Worm (Caenorhabditis elegans) whole organism, L2 larva: Measurements from ENCODE around the gene ins-8.
A peak's percentile ranks its signal among the peaks of the same experiment; 100 is the strongest.

ENCODE experiments used
- C34F6.9 ChIP-seq: fragments of 150-350 bp; optimal IDR thresholded peaks from 2 replicates; lab custom pipeline; 2014; ENCODE audit warnings: missing biosample characterization, missing genetic modification characterization
- F13H6.1 ChIP-seq: sonication (generic microtip); optimal IDR thresholded peaks from 2 replicates; lab custom pipeline; 2016; ENCODE audit warnings: missing genetic modification characterization, missing compliant biosample characterization
- R02D3.7 ChIP-seq: fragments of 150-350 bp; optimal IDR thresholded peaks from 2 replicates; lab custom pipeline; 2014; ENCODE audit warnings: missing biosample characterization, missing genetic modification characterization
- Y55F3AM.14 ChIP-seq: fragments of 200-800 bp; sonication (Bioruptor generic); optimal IDR thresholded peaks from 2 replicates; lab custom pipeline; 2018; ENCODE audit warnings: mild to moderate bottlenecking, missing genetic modification characterization, missing compliant biosample characterization
- ZK546.5 ChIP-seq: sonication (generic microtip); optimal IDR thresholded peaks from 2 replicates; lab custom pipeline; 2017; ENCODE audit warnings: missing biosample characterization, missing genetic modification characterization
- aly-2 ChIP-seq: fragments of 150-350 bp; optimal IDR thresholded peaks from 2 replicates; lab custom pipeline; 2014; ENCODE audit warnings: missing biosample characterization, missing genetic modification characterization
- ama-1 ChIP-seq: fragments of 150-350 bp; optimal IDR thresholded peaks from 2 replicates; lab custom pipeline; 2018; ENCODE audit warnings: inconsistent platforms
- blmp-1 ChIP-seq: sonication (generic microtip); optimal IDR thresholded peaks from 2 replicates; lab custom pipeline; 2017; ENCODE audit warnings: missing genetic modification characterization, mild to moderate bottlenecking, missing compliant biosample characterization, antibody characterized with exemption, moderate library complexity; ENCODE audit not compliant: insufficient read depth
- crh-2 ChIP-seq: sonication (generic microtip); optimal IDR thresholded peaks from 2 replicates; lab custom pipeline; 2017; ENCODE audit warnings: missing biosample characterization, missing genetic modification characterization
- dmd-4 ChIP-seq: sonication (generic microtip); optimal IDR thresholded peaks from 2 replicates; lab custom pipeline; 2017; ENCODE audit warnings: missing biosample characterization, missing genetic modification characterization
- elt-1 ChIP-seq: fragments of 150-350 bp; optimal IDR thresholded peaks from 2 replicates; lab custom pipeline; 2014; ENCODE audit warnings: missing biosample characterization, missing genetic modification characterization
- elt-3 ChIP-seq: sonication (generic microtip); optimal IDR thresholded peaks from 2 replicates; lab custom pipeline; 2017; ENCODE audit warnings: missing biosample characterization, missing genetic modification characterization
- gmeb-1 ChIP-seq: fragments of 150-350 bp; optimal IDR thresholded peaks from 2 replicates; lab custom pipeline; 2014; ENCODE audit warnings: missing biosample characterization, missing genetic modification characterization
- lin-11 ChIP-seq: fragments of 150-350 bp; sonication (generic microtip); optimal IDR thresholded peaks from 2 replicates; lab custom pipeline; 2014; ENCODE audit warnings: missing biosample characterization, missing genetic modification characterization, inconsistent platforms, mixed read lengths
- lin-13 ChIP-seq: fragments of 150-350 bp; optimal IDR thresholded peaks from 2 replicates; lab custom pipeline; 2014; ENCODE audit warnings: missing biosample characterization, missing genetic modification reagents, missing genetic modification characterization
- lin-39 ChIP-seq: fragments of 150-350 bp; optimal IDR thresholded peaks from 2 replicates; lab custom pipeline; 2014; ENCODE audit warnings: missing biosample characterization, missing genetic modification reagents, missing genetic modification characterization
- lsy-2 ChIP-seq, 2 experiments: fragments of 150-350 bp in 1 of 2; sonication (generic microtip) in 1 of 2; optimal IDR thresholded peaks; 2 replicates each; lab custom pipeline; 2014 to 2017; ENCODE audit warnings: missing biosample characterization in 2 of 2, missing genetic modification characterization in 2 of 2
- mab-5 ChIP-seq: fragments of 150-350 bp; optimal IDR thresholded peaks from 2 replicates; lab custom pipeline; 2014; ENCODE audit warnings: missing biosample characterization, missing genetic modification characterization
- mbf-1 ChIP-seq: sonication (generic microtip); optimal IDR thresholded peaks from 2 replicates; lab custom pipeline; 2017; ENCODE audit warnings: missing biosample characterization, missing genetic modification characterization
- nhr-129 ChIP-seq: fragments of 150-350 bp; optimal IDR thresholded peaks from 2 replicates; lab custom pipeline; 2014; ENCODE audit warnings: missing biosample characterization, missing genetic modification characterization
- nhr-21 ChIP-seq: fragments of 150-350 bp; optimal IDR thresholded peaks from 2 replicates; lab custom pipeline; 2014; ENCODE audit warnings: missing biosample characterization, missing genetic modification characterization
- nhr-23 ChIP-seq: fragments of 150-350 bp; optimal IDR thresholded peaks from 2 replicates; lab custom pipeline; 2014; ENCODE audit warnings: missing biosample characterization, missing genetic modification reagents, missing genetic modification characterization
- nhr-237 ChIP-seq: fragments of 150-350 bp; optimal IDR thresholded peaks from 2 replicates; lab custom pipeline; 2014; ENCODE audit warnings: missing biosample characterization, missing genetic modification characterization
- nhr-25 ChIP-seq: fragments of 150-350 bp; sonication (generic microtip); optimal IDR thresholded peaks from 3 replicates; lab custom pipeline; 2014; ENCODE audit warnings: missing biosample characterization, missing genetic modification characterization
- nhr-6 ChIP-seq: fragments of 150-350 bp; optimal IDR thresholded peaks from 2 replicates; lab custom pipeline; 2014; ENCODE audit warnings: missing biosample characterization, missing genetic modification characterization
- peb-1 ChIP-seq: fragments of 150-350 bp; optimal IDR thresholded peaks from 2 replicates; lab custom pipeline; 2014; ENCODE audit warnings: missing biosample characterization, missing genetic modification characterization
- sem-4 ChIP-seq: fragments of 150-350 bp; optimal IDR thresholded peaks from 2 replicates; lab custom pipeline; 2014; ENCODE audit warnings: missing biosample characterization, missing genetic modification reagents, missing genetic modification characterization
- skn-1 ChIP-seq: sonication (generic microtip); optimal IDR thresholded peaks from 2 replicates; lab custom pipeline; 2017; ENCODE audit warnings: missing biosample characterization, missing genetic modification characterization
- sma-3 ChIP-seq: sonication (generic microtip); optimal IDR thresholded peaks from 2 replicates; lab custom pipeline; 2016; ENCODE audit warnings: missing genetic modification reagents, missing genetic modification characterization, missing compliant biosample characterization
- sma-9 ChIP-seq, 2 experiments: fragments of 150-350 bp in 1 of 2; sonication (generic microtip) in 1 of 2; optimal IDR thresholded peaks; 2 replicates each; lab custom pipeline; 2014 to 2016; ENCODE audit warnings: missing genetic modification characterization in 2 of 2, mild to moderate bottlenecking in 1 of 2, missing biosample characterization in 1 of 2, missing compliant biosample characterization in 1 of 2, missing genetic modification reagents in 1 of 2, moderate library complexity in 1 of 2
- snpc-4 ChIP-seq: fragments of 150-350 bp; optimal IDR thresholded peaks from 2 replicates; lab custom pipeline; 2014; ENCODE audit warnings: missing biosample characterization, missing genetic modification characterization
- unc-39 ChIP-seq: fragments of 150-350 bp; optimal IDR thresholded peaks from 2 replicates; lab custom pipeline; 2014; ENCODE audit warnings: missing biosample characterization, missing genetic modification characterization
- unc-62 ChIP-seq: fragments of 150-350 bp; optimal IDR thresholded peaks from 2 replicates; lab custom pipeline; 2014; ENCODE audit warnings: missing biosample characterization, missing genetic modification reagents, missing genetic modification characterization
- ztf-1 ChIP-seq: fragments of 200-800 bp; sonication (Bioruptor generic); conservative IDR thresholded peaks from 2 replicates; pipeline ENCODE4 v1.3.6; 2022; ENCODE audit warnings: missing genetic modification characterization, missing compliant biosample characterization
- ztf-11 ChIP-seq: sonication (generic microtip); optimal IDR thresholded peaks from 2 replicates; lab custom pipeline; 2017; ENCODE audit warnings: missing biosample characterization, missing genetic modification characterization

ins-8 gene

DNA sequence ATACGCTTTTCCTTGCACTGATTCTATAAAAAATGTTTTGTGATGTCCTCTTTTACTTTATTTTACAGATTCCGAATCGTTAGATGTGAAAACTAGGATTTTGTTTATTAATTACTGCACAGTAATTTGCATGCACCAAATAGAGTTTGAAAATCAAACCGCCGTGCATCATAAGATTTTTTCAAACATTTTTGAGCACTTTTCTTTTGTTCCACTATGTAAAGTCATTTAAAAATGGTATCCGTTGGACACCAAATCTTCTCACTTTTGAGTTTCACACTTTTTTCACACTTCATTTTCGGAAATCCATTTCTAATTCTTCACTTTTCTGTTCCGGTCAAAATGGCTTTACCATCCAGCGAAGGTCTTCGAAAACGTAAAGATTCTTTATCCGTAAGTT, 37.6 kb downstream of the ins-8 start, which contains the start of gene degl-2:
Gene degl-2, plus strand, starts transcription at position 301 of the 400 bp plus-strand sequence.
- TF ChIP-seq R02D3.7 = no peak
- no peak for TF ChIP-seq peb-1 (tag; lab: Kevin White, UChicago)
- no peak for TF ChIP-seq C34F6.9
- no peak for TF ChIP-seq ztf-1
- TF ChIP-seq dmd-4 (tag; lab: Kevin White, UChicago) = no peak
- TF ChIP-seq aly-2 (tag; lab: Kevin White, UChicago) = no peak
- no peak for TF ChIP-seq crh-2 (tag; lab: Kevin White, UChicago)
- no peak for TF ChIP-seq nhr-237 (tag; lab: Kevin White, UChicago)
- TF ChIP-seq unc-39 (tag; lab: Kevin White, UChicago) = no peak
- TF ChIP-seq, all 48 proteins: peak for 0

DNA sequence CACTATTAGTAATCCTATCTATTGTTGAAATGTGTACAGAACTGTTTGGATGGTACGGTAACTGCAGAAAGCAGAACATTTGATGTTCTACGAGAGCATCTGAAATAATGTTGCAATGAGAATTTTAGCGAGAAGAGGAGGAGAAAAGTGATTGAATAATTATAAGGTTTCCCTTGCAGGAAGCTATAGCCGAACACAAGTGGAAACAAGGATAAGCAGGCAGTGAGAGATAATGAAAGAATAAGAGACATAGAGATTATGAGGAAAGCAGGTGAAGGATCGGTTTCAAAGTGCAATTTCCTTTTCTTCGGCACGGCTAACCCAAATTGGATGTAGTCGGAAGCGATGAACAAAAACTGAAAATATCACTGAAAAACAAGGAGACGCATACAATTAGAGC, 38.8 kb downstream of the ins-8 start, which contains the start of gene del-2:
Gene del-2, minus strand, starts transcription at position 101 of the 400 bp plus-strand sequence.
- TF ChIP-seq snpc-4 (tag; lab: Kevin White, UChicago) = no peak
- no peak for TF ChIP-seq Y55F3AM.14 (GFP tag; lab: Kevin White, UChicago)
- TF ChIP-seq mbf-1 = no peak
- no peak for TF ChIP-seq lin-39 (tag; lab: Kevin White, UChicago)
- TF ChIP-seq ztf-11 (tag; lab: Kevin White, UChicago) = no peak
- TF ChIP-seq sma-3 (GFP tag; lab: Kevin White, UChicago) = no peak
- no peak for TF ChIP-seq elt-1 (tag; lab: Kevin White, UChicago)
- no peak for TF ChIP-seq peb-1 (tag; lab: Kevin White, UChicago)
- TF ChIP-seq lsy-2 (tag; optimal IDR thresholded peaks at IDR 0.05; lab: Kevin White, UChicago) = no peak

DNA sequence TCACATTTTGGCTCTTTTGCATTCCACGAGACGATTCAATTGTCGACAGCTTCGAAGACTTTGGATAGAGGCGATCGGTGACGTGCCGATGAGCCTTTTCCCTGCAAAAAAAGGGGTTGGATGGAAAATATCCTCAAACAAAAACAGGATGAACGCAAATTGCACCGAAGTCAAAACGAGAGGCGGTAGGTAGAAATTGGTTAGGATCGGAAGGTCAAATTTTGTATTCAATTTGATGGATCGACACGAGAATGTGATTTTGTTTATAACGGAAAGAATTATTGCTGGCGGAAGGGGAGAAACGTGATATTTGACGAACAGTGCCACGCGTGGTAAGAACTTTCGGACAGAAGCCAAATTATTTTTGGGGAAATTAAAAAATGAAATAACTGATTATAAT, 45.9 kb downstream of the ins-8 start, which contains the start of gene mca-1:
Gene mca-1, minus strand, starts transcription at position 101 of the 400 bp plus-strand sequence.
- TF ChIP-seq snpc-4 (tag; lab: Kevin White, UChicago) (no peak), aly-2 (tag; lab: Kevin White, UChicago) (no peak), crh-2 (tag; lab: Kevin White, UChicago) (no peak), nhr-129 (tag; lab: Kevin White, UChicago) (no peak), sem-4 (tag; lab: Kevin White, UChicago) (no peak), lin-39 (tag; lab: Kevin White, UChicago) (no peak), F13H6.1 (no peak), unc-62 (no peak), nhr-23 (tag; lab: Kevin White, UChicago) (no peak), lin-11 (tag; lab: Kevin White, UChicago) (no peak), ama-1 (lab: Kevin White, UChicago) (no peak), mab-5 (tag; lab: Kevin White, UChicago) (no peak), nhr-21 (tag; lab: Kevin White, UChicago) (no peak), Y55F3AM.14 (GFP tag; lab: Kevin White, UChicago) (no peak)

DNA sequence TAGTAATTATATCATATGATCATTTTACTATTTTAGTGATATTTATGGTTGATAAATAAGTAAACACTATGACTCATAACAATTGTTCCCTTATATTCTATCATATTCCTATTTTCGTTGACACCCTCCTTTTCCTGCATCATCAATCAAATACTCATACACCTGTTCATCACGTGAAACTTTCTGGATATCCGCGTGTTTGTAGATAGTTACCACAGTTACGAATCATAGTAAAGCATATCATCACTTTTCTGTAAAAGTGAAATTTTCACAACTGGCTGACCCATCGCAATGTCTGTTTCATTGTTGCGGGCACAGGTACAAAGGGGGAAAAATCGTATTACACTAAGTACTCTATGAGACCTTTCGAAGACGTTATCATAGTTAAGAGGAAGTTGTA, 46.9 kb downstream of the ins-8 start:
- TF ChIP-seq nhr-6 (tag; lab: Kevin White, UChicago) (no peak), ama-1 (lab: Kevin White, UChicago) (no peak), elt-3 (tag; lab: Kevin White, UChicago) (no peak), Y55F3AM.14 (GFP tag; lab: Kevin White, UChicago) (no peak), nhr-237 (tag; lab: Kevin White, UChicago) (no peak), nhr-23 (tag; lab: Kevin White, UChicago) (no peak), crh-2 (tag; lab: Kevin White, UChicago) (no peak), sma-3 (GFP tag; lab: Kevin White, UChicago) (peak; percentile 62), R02D3.7 (no peak), ZK546.5 (tag; lab: Kevin White, UChicago) (no peak), ztf-1 (no peak), skn-1 (tag; lab: Kevin White, UChicago) (no peak), gmeb-1 (tag; lab: Kevin White, UChicago) (no peak), aly-2 (tag; lab: Kevin White, UChicago) (no peak), ztf-11 (tag; lab: Kevin White, UChicago) (no peak), blmp-1 (tag; lab: Kevin White, UChicago) (peak; percentile 54), C34F6.9 (no peak), unc-39 (tag; lab: Kevin White, UChicago) (no peak)

DNA sequence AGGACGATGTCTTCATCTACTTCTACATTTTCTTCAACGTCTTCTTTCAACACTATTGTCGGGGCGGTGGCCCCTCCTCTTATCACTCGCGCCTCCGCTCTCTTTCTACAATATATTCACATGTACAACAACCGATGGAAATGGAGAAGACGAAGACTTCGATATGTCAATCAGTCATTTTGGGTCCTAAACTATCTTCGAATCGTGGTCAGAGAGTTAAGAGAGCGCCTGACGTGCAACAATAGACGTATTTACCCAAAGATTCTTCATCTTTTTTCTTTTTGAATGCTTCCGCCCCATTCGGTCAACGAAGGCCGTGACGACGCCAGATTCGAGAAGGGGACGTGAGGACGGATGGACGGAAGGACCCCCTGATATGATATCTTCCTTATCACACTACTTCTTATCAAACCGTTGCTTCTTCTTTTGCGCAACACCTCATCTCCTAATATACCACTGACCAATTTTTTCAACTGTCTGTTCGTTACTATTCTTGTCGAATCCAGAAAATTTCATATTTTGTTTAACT, 47.7 kb downstream of the ins-8 start:
- TF ChIP-seq skn-1 (tag; lab: Kevin White, UChicago) (no peak), sma-9 (GFP tag; optimal IDR thresholded peaks at IDR 0.05; lab: Kevin White, UChicago) (peak; percentile 53), sma-9 (tag; optimal IDR thresholded peaks at IDR 0.05; lab: Kevin White, UChicago) (no peak), sma-3 (GFP tag; lab: Kevin White, UChicago) (peak; percentile 15), lin-13 (no peak), nhr-25 (tag; lab: Kevin White, UChicago) (peak; percentile 4)
